Worm (Caenorhabditis elegans) whole organism, midembryonic: ENCODE data around the gene mlc-6.

Source experiments
- T22C8.4 ChIP-seq: fragments of 200-800 bp; sonication (Bioruptor generic); IDR thresholded peaks from 2 replicates; pipeline ENCODE4 v1.3.6; 2022; ENCODE audit warnings: missing genetic modification characterization, missing compliant biosample characterization
- cog-1 ChIP-seq: sonication (generic microtip); optimal IDR thresholded peaks from 2 replicates; lab custom pipeline; 2016; ENCODE audit warnings: missing genetic modification characterization, missing compliant biosample characterization
- flt-1 ChIP-seq: fragments of 200-800 bp; sonication (Bioruptor generic); IDR thresholded peaks from 2 replicates; pipeline ENCODE4 v1.3.6; 2022; ENCODE audit warnings: missing genetic modification characterization, missing compliant biosample characterization
- med-1 ChIP-seq: sonication (generic microtip); optimal IDR thresholded peaks from 2 replicates; lab custom pipeline; 2017; ENCODE audit warnings: missing genetic modification characterization, mild to moderate bottlenecking, missing compliant biosample characterization, antibody characterized with exemption, missing genetic modification reagents; ENCODE audit not compliant: insufficient read depth
- ref-1 ChIP-seq: fragments of 200-800 bp; sonication (Bioruptor generic); conservative IDR thresholded peaks from 2 replicates; pipeline ENCODE4 v1.3.6; 2022; ENCODE audit warnings: missing genetic modification reagents, missing genetic modification characterization, missing compliant biosample characterization
- tab-1 ChIP-seq: fragments of 200-800 bp; sonication (Bioruptor generic); IDR thresholded peaks from 2 replicates; pipeline ENCODE4 v1.3.6; 2022; ENCODE audit warnings: missing genetic modification characterization, missing compliant biosample characterization
- ztf-23 ChIP-seq: fragments of 200-800 bp; sonication (Bioruptor generic); IDR thresholded peaks from 2 replicates; pipeline ENCODE4 v1.3.6; 2022; ENCODE audit warnings: missing genetic modification reagents, missing genetic modification characterization, missing compliant biosample characterization
- ztf-29 ChIP-seq: fragments of 200-800 bp; sonication (Bioruptor generic); IDR thresholded peaks from 2 replicates; pipeline ENCODE4 v1.3.6; 2022; ENCODE audit warnings: missing genetic modification reagents, missing genetic modification characterization, missing compliant biosample characterization

DNA sequence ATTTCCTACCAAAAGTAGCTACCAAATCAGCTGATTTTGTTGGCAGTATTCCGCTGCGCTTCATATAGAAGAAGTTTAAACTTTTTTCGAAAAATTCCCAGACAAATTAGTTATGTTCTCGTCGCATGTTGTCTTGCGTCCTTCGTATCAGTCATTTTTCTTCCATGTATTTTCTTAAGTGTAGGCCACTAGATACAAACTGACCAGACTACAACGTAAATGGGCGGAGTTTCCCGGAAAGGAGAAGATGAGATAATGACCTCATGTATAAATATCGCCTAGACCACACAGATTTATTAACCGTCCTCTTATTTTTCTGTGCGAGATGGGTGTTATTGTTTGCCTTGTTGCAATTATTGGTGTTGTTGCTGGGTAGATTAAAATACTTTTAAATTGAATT, 21.1 kb downstream of the mlc-6 start, which contains the start of gene cyp-13B2:
- no peak for TF ChIP-seq cog-1 (tag; lab: Kevin White, UChicago)
- no peak for TF ChIP-seq ref-1 (GFP tag; lab: Robert Waterston, UW)
- no peak for TF ChIP-seq ztf-29 (GFP tag; lab: Robert Waterston, UW)
- TF ChIP-seq tab-1 (GFP tag; lab: Robert Waterston, UW) = no peak
- TF ChIP-seq flt-1 = no peak
- TF ChIP-seq med-1 = no peak
- no peak for TF ChIP-seq T22C8.4
- no peak for TF ChIP-seq ztf-23 (GFP tag; lab: Robert Waterston, UW)
